Worm (Caenorhabditis elegans) whole organism, L1 larva: Measurements from ENCODE around the gene T24C2.5.
A peak's percentile ranks its signal among the peaks of the same experiment; 100 is the strongest.

Source experiments
- Y116A8C.19 ChIP-seq: sonication (generic microtip); optimal IDR thresholded peaks from 2 replicates; lab custom pipeline; 2016; ENCODE audit warnings: missing compliant biosample characterization, missing genetic modification characterization, borderline replicate concordance
- blmp-1 ChIP-seq: fragments of 150-350 bp; optimal IDR thresholded peaks from 2 replicates; lab custom pipeline; 2014; ENCODE audit warnings: missing biosample characterization, missing genetic modification characterization
- ceh-82 ChIP-seq, 3 experiments: fragments of 150-350 bp in 1 of 3; sonication (generic microtip) in 2 of 3; optimal IDR thresholded peaks; 2 replicates each; lab custom pipeline; 2014 to 2017; ENCODE audit warnings: missing biosample characterization in 3 of 3, missing genetic modification characterization in 3 of 3
- egl-13 ChIP-seq: sonication (generic microtip); optimal IDR thresholded peaks from 2 replicates; lab custom pipeline; 2016; ENCODE audit warnings: missing genotype, missing genetic modification reagents, missing genetic modification characterization, missing compliant biosample characterization
- elt-2 ChIP-seq: sonication (generic microtip); optimal IDR thresholded peaks from 2 replicates; lab custom pipeline; 2016; ENCODE audit warnings: missing genetic modification characterization, mild to moderate bottlenecking, inconsistent platforms, missing compliant biosample characterization, missing genetic modification reagents
- lin-39 ChIP-seq: fragments of 150-350 bp; optimal IDR thresholded peaks from 2 replicates; lab custom pipeline; 2014; ENCODE audit warnings: missing biosample characterization, missing genetic modification reagents, missing genetic modification characterization
- mab-9 ChIP-seq: fragments of 200-800 bp; sonication (Bioruptor generic); IDR thresholded peaks from 2 replicates; pipeline ENCODE4 v1.3.6; 2022; ENCODE audit warnings: missing genetic modification reagents, missing genetic modification characterization, missing compliant biosample characterization
- nhr-90 ChIP-seq: sonication (generic microtip); optimal IDR thresholded peaks from 2 replicates; lab custom pipeline; 2016; ENCODE audit warnings: mild to moderate bottlenecking, missing genetic modification characterization, missing compliant biosample characterization; ENCODE audit not compliant: poor library complexity
- skn-1 ChIP-seq: fragments of 150-350 bp; optimal IDR thresholded peaks from 2 replicates; lab custom pipeline; 2014; ENCODE audit warnings: missing biosample characterization, missing genetic modification characterization
- snpc-4 ChIP-seq: fragments of 150-350 bp; optimal IDR thresholded peaks from 2 replicates; lab custom pipeline; 2014; ENCODE audit warnings: missing biosample characterization, missing genetic modification characterization
- zag-1 ChIP-seq: fragments of 150-350 bp; optimal IDR thresholded peaks from 2 replicates; lab custom pipeline; 2014; ENCODE audit warnings: missing biosample characterization, missing genetic modification characterization

DNA sequence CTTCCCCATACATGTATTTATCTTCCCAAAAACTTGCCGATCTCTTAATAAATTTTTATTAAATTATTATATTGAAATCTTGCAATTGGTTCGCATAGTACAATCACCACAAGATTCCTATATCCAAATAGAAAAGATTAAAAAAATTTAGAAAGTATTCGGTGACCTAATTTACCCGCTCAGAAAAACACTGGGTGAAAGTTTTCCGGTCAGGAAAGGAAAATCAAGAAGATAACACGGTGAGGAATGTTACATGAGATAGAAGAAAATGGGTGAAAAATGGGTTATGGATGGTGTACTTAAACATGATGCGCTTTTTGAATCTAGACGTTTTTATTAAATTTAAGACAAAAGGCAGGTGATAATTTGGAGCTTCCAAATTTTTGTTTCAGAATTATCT is 46.6 kb downstream of the T24C2.5 start:
- TF ChIP-seq egl-13 (tag; lab: Kevin White, UChicago) (no peak), elt-2 (tag; lab: Kevin White, UChicago) (no peak), lin-39 (tag; lab: Kevin White, UChicago) (no peak), nhr-90 (tag; lab: Kevin White, UChicago) (no peak), mab-9 (GFP tag; lab: Robert Waterston, UW) (no peak), snpc-4 (tag; lab: Kevin White, UChicago) (no peak), Y116A8C.19 (no peak), ceh-82 (tag; optimal IDR thresholded peaks at IDR 0.05; lab: Kevin White, UChicago) (no peak), skn-1 (tag; lab: Kevin White, UChicago) (no peak), zag-1 (tag; lab: Kevin White, UChicago) (no peak), blmp-1 (tag; lab: Kevin White, UChicago) (peak; percentile 99)
